Fruit fly (Drosophila melanogaster) whole organism: ENCODE data around the gene CG4743.

ENCODE experiments used
- CG8478 ChIP-seq: fragments of >200 bp; optimal IDR thresholded peaks from 2 replicates; lab custom pipeline; 2018; ENCODE audit warnings: inconsistent platforms
- EcR ChIP-seq, 2 experiments: fragments of >200 bp; optimal IDR thresholded peaks; 2 replicates each; lab custom pipeline; 2017; ENCODE audit warnings: missing biosample characterization in 2 of 2, missing genetic modification characterization in 2 of 2, missing genetic modification reagents in 2 of 2
- pan ChIP-seq: fragments of >200 bp; optimal IDR thresholded peaks from 2 replicates; lab custom pipeline; 2017

- TF ChIP-seq pan (no peak), CG8478 (lab: Kevin White, UChicago) (no peak), EcR (GFP tag; optimal IDR thresholded peaks at IDR 0.05; lab: Kevin White, UChicago) (no peak)
Observed at dm6 chr3R:25721030-25721429, 40.7 kb upstream of the CG4743 start.
